Fruit fly (Drosophila melanogaster) whole organism, adult: ENCODE data around the gene CG4709.

ENCODE experiments used
- CG12768 ChIP-seq: fragments of 200-800 bp; sonication (Bioruptor generic); optimal IDR thresholded peaks from 2 replicates; lab custom pipeline; 2017; ENCODE audit warnings: missing biosample characterization, missing genetic modification characterization, mild to moderate bottlenecking, moderate library complexity, missing genetic modification reagents
- CG33017 ChIP-seq: fragments of 200-800 bp; sonication (Bioruptor generic); optimal IDR thresholded peaks from 2 replicates; lab custom pipeline; 2018; ENCODE audit warnings: missing biosample characterization, mild to moderate bottlenecking, missing genetic modification characterization, moderate library complexity
- CG5204 ChIP-seq: fragments of 200-800 bp; sonication (Bioruptor generic); optimal IDR thresholded peaks from 2 replicates; lab custom pipeline; 2016; ENCODE audit warnings: missing biosample characterization, missing genetic modification characterization
- CG7045 ChIP-seq: fragments of 200-800 bp; sonication (Bioruptor generic); optimal IDR thresholded peaks from 2 replicates; lab custom pipeline; 2017; ENCODE audit warnings: missing biosample characterization, mild to moderate bottlenecking, missing genetic modification characterization
- CG7101 ChIP-seq: fragments of 200-800 bp; sonication (Bioruptor generic); optimal IDR thresholded peaks from 2 replicates; lab custom pipeline; 2018; ENCODE audit warnings: missing biosample characterization, mild to moderate bottlenecking, missing genetic modification characterization, moderate library complexity
- Crg-1 ChIP-seq: fragments of 200-800 bp; sonication (Bioruptor generic); optimal IDR thresholded peaks from 2 replicates; lab custom pipeline; 2016; ENCODE audit warnings: missing biosample characterization, missing genetic modification characterization
- Hr96 ChIP-seq: fragments of 200-800 bp; sonication (Bioruptor generic); optimal IDR thresholded peaks from 2 replicates; lab custom pipeline; 2016; ENCODE audit warnings: missing biosample characterization, missing genetic modification characterization
- Mnt ChIP-seq: fragments of 200-800 bp; sonication (Bioruptor generic); optimal IDR thresholded peaks from 2 replicates; lab custom pipeline; 2016; ENCODE audit warnings: missing biosample characterization, mild to moderate bottlenecking, missing genetic modification characterization
- bab1 ChIP-seq: fragments of 200-800 bp; sonication (Bioruptor generic); optimal IDR thresholded peaks from 3 replicates; lab custom pipeline; 2019; ENCODE audit warnings: missing biosample characterization, mild to moderate bottlenecking, missing genetic modification characterization, moderate library complexity
- cic ChIP-seq: fragments of 200-800 bp; sonication (Bioruptor generic); optimal IDR thresholded peaks from 2 replicates; lab custom pipeline; 2017; ENCODE audit warnings: missing biosample characterization, mild to moderate bottlenecking, missing genetic modification characterization, moderate library complexity
- kay ChIP-seq: fragments of 200-800 bp; sonication (Bioruptor generic); peaks from one replicate; lab custom pipeline; 2016; ENCODE audit warnings: missing biosample characterization, missing genetic modification characterization, borderline replicate concordance
- ovo ChIP-seq: fragments of 200-800 bp; sonication (Bioruptor generic); optimal IDR thresholded peaks from 2 replicates; lab custom pipeline; 2016; ENCODE audit warnings: missing biosample characterization, missing genetic modification characterization
- pad ChIP-seq: fragments of 200-800 bp; sonication (Bioruptor generic); optimal IDR thresholded peaks from 3 replicates; lab custom pipeline; 2017; ENCODE audit warnings: missing biosample characterization, missing genetic modification characterization, mild to moderate bottlenecking, moderate library complexity, missing genetic modification reagents
- toe ChIP-seq: fragments of 200-800 bp; sonication (Bioruptor generic); optimal IDR thresholded peaks from 2 replicates; lab custom pipeline; 2016; ENCODE audit warnings: missing biosample characterization, missing genetic modification characterization

DNA sequence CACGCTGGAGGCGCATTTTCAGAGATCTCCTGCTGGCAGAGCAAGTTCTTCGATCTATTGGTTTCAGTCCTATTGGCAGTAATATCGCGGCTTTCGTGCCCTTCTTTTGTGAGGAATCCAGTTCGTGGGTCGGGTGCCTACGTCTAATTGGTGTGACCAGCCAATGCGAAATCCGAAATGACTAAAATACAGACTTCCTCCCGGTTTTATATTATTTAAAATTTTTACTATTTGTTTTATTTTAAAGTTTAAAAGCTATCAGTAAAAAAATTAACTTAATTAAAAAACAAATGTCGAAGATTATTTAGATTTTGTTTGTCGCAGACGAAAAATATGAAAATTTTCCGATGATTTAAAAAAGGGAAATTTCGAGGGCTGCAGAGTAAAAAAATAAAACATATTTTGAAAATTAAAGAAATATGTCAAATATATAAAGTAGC lies 9.5 kb downstream of the CG4709 start, which contains the start of gene CG5850:
- TF ChIP-seq Hr96, result no peak
- peak; percentile 71 for TF ChIP-seq bab1 (GFP tag; lab: Kevin White, UChicago)
- TF ChIP-seq CG5204 (GFP tag; lab: Kevin White, UChicago), result no peak
- TF ChIP-seq CG12768 (GFP tag; lab: Kevin White, UChicago), result no peak
- no peak for TF ChIP-seq CG7045 (GFP tag; lab: Kevin White, UChicago)
- TF ChIP-seq toe, result no peak
- TF ChIP-seq kay (GFP tag; lab: Kevin White, UChicago), result no peak
- TF ChIP-seq CG7101 (tag; lab: Kevin White, UChicago), result peak; percentile 47
- TF ChIP-seq CG33017 (tag; lab: Kevin White, UChicago), result no peak
- TF ChIP-seq cic (GFP tag; lab: Kevin White, UChicago), result no peak
- TF ChIP-seq ovo, result no peak
- peak; percentile 15 for TF ChIP-seq Mnt (GFP tag; lab: Kevin White, UChicago)
- no peak for TF ChIP-seq Crg-1 (GFP tag; lab: Kevin White, UChicago)
- TF ChIP-seq pad (GFP tag; lab: Kevin White, UChicago), result no peak
